Fruit fly (Drosophila melanogaster) whole organism, embryonic: ENCODE data around the gene Rtca.

ENCODE experiments used
- ATbp ChIP-seq: fragments of 200-800 bp; sonication (Bioruptor generic); optimal IDR thresholded peaks from 2 replicates; lab custom pipeline; 2017; ENCODE audit warnings: missing biosample characterization, mild to moderate bottlenecking, missing genetic modification characterization, missing genetic modification reagents
- Abd-B ChIP-seq: fragments of 200-800 bp; sonication (Bioruptor generic); optimal IDR thresholded peaks from 2 replicates; lab custom pipeline; 2018; ENCODE audit warnings: missing biosample characterization, mild to moderate bottlenecking, missing genetic modification characterization, moderate library complexity
- Atf6 ChIP-seq: fragments of 200-800 bp; sonication (Bioruptor generic); IDR thresholded peaks from 2 replicates; pipeline ENCODE4 v1.3.6; 2022; ENCODE audit warnings: missing biosample characterization, missing genetic modification characterization
- BEAF-32 ChIP-seq: fragments of 200-800 bp; sonication (Bioruptor generic); optimal IDR thresholded peaks from 3 replicates; lab custom pipeline; 2017; ENCODE audit warnings: missing biosample characterization, missing genetic modification characterization, mild to moderate bottlenecking, moderate library complexity, missing genetic modification reagents
- CG1024 ChIP-seq: fragments of 200-800 bp; sonication (Bioruptor generic); IDR thresholded peaks from 2 replicates; pipeline ENCODE4 v1.3.6; 2022; ENCODE audit warnings: missing biosample characterization, missing genetic modification characterization
- CG10321 ChIP-seq: fragments of 200-800 bp; sonication (Bioruptor generic); IDR thresholded peaks from 2 replicates; pipeline ENCODE4 v1.3.6; 2022; ENCODE audit warnings: missing biosample characterization, missing genetic modification characterization
- CG13624 ChIP-seq: fragments of 200-800 bp; sonication (Bioruptor generic); optimal IDR thresholded peaks from 2 replicates; lab custom pipeline; 2016; ENCODE audit warnings: missing biosample characterization, missing genetic modification characterization
- CG14050 ChIP-seq: fragments of 200-800 bp; sonication (Bioruptor generic); IDR thresholded peaks from 3 replicates; pipeline ENCODE4 v1.3.6; 2022; ENCODE audit warnings: missing biosample characterization, missing genetic modification characterization
- CG15011 ChIP-seq: fragments of 200-800 bp; sonication (Bioruptor generic); optimal IDR thresholded peaks from 3 replicates; lab custom pipeline; 2018; ENCODE audit warnings: missing biosample characterization, mild to moderate bottlenecking, missing genetic modification characterization
- CG1602 ChIP-seq: fragments of 200-800 bp; sonication (Bioruptor generic); optimal IDR thresholded peaks from 3 replicates; lab custom pipeline; 2016; ENCODE audit warnings: missing biosample characterization, missing genetic modification characterization
- CG17186 ChIP-seq: fragments of 200-800 bp; sonication (Bioruptor generic); optimal IDR thresholded peaks from 3 replicates; lab custom pipeline; 2017; ENCODE audit warnings: missing biosample characterization, missing genetic modification reagents, missing genetic modification characterization
- CG1792 ChIP-seq: fragments of 200-800 bp; sonication (Bioruptor generic); optimal IDR thresholded peaks from 2 replicates; lab custom pipeline; 2016; ENCODE audit warnings: missing biosample characterization, missing genetic modification characterization
- CG18599 ChIP-seq: fragments of 200-800 bp; sonication (Bioruptor generic); optimal IDR thresholded peaks from 3 replicates; lab custom pipeline; 2017; ENCODE audit warnings: missing biosample characterization, missing genetic modification characterization, mild to moderate bottlenecking, moderate library complexity, missing genetic modification reagents
- CG2199 ChIP-seq: fragments of 200-800 bp; sonication (Bioruptor generic); IDR thresholded peaks from 3 replicates; pipeline ENCODE4 v1.3.6; 2022; ENCODE audit warnings: missing biosample characterization, missing genetic modification characterization
- CG42726 ChIP-seq: fragments of 200-800 bp; sonication (Bioruptor generic); IDR thresholded peaks from 2 replicates; pipeline ENCODE4 v1.3.6; 2022; ENCODE audit warnings: missing biosample characterization, missing genetic modification characterization; ENCODE audit not compliant: partially characterized antibody
- CG4328 ChIP-seq: fragments of 200-800 bp; sonication (Bioruptor generic); optimal IDR thresholded peaks from 3 replicates; lab custom pipeline; 2017; ENCODE audit warnings: missing biosample characterization, missing genetic modification reagents, missing genetic modification characterization
- CG43689 ChIP-seq: fragments of 200-800 bp; sonication (Bioruptor generic); IDR thresholded peaks from 2 replicates; pipeline ENCODE4 v1.3.6; 2022; ENCODE audit warnings: missing biosample characterization, missing genetic modification characterization
- CG4730 ChIP-seq: fragments of 200-800 bp; sonication (Bioruptor generic); IDR thresholded peaks from 2 replicates; pipeline ENCODE4 v1.3.6; 2022; ENCODE audit warnings: missing biosample characterization, missing genetic modification characterization
- CG6254 ChIP-seq: fragments of 200-800 bp; sonication (Bioruptor generic); optimal IDR thresholded peaks from 3 replicates; lab custom pipeline; 2017; ENCODE audit warnings: mild to moderate bottlenecking, missing biosample characterization, missing genetic modification reagents, missing genetic modification characterization
- CG6272 ChIP-seq: fragments of 200-800 bp; sonication (Bioruptor generic); IDR thresholded peaks from 2 replicates; pipeline ENCODE4 v1.3.6; 2022; ENCODE audit warnings: missing biosample characterization, missing genetic modification characterization
- CG8478 ChIP-seq: fragments of >200 bp; optimal IDR thresholded peaks from 2 replicates; lab custom pipeline; 2018
- CkIIα-i1 ChIP-seq: fragments of 200-800 bp; sonication (Bioruptor generic); IDR thresholded peaks from 2 replicates; pipeline ENCODE4 v1.3.6; 2022; ENCODE audit warnings: missing biosample characterization, missing genetic modification characterization
- CoRest ChIP-seq: fragments of 200-800 bp; sonication (Bioruptor generic); optimal IDR thresholded peaks from 3 replicates; lab custom pipeline; 2018; ENCODE audit warnings: missing biosample characterization, mild to moderate bottlenecking, missing genetic modification characterization, moderate library complexity
- Dbx ChIP-seq: fragments of 200-800 bp; sonication (Bioruptor generic); IDR thresholded peaks from 3 replicates; pipeline ENCODE4 v1.3.6; 2022; ENCODE audit warnings: missing biosample characterization, missing genetic modification characterization
- Dip2 ChIP-seq: fragments of 200-800 bp; sonication (Bioruptor generic); IDR thresholded peaks from 2 replicates; pipeline ENCODE4 v1.3.6; 2022; ENCODE audit warnings: missing biosample characterization, missing genetic modification characterization
- Dip3 ChIP-seq: fragments of 200-800 bp; sonication (Bioruptor generic); optimal IDR thresholded peaks from 3 replicates; lab custom pipeline; 2016; ENCODE audit warnings: missing biosample characterization, missing genetic modification characterization
- Doc3 ChIP-seq: fragments of 200-800 bp; sonication (Bioruptor generic); IDR thresholded peaks from 3 replicates; pipeline ENCODE4 v1.3.6; 2022; ENCODE audit warnings: missing biosample characterization, missing genetic modification characterization; ENCODE audit not compliant: partially characterized antibody
- Elba2 ChIP-seq: fragments of 200-800 bp; sonication (Bioruptor generic); optimal IDR thresholded peaks from 3 replicates; lab custom pipeline; 2016; ENCODE audit warnings: missing biosample characterization, missing genetic modification characterization
- Gsc ChIP-seq: fragments of 200-800 bp; sonication (Bioruptor generic); IDR thresholded peaks from 2 replicates; pipeline ENCODE4 v1.3.6; 2022; ENCODE audit warnings: missing biosample characterization, missing genetic modification characterization
- HLH4C ChIP-seq: fragments of 200-800 bp; sonication (Bioruptor generic); IDR thresholded peaks from 3 replicates; pipeline ENCODE4 v1.3.6; 2022; ENCODE audit warnings: missing biosample characterization, missing genetic modification characterization; ENCODE audit not compliant: partially characterized antibody
- Meics ChIP-seq: fragments of 200-800 bp; sonication (Bioruptor generic); optimal IDR thresholded peaks from 2 replicates; lab custom pipeline; 2017; ENCODE audit warnings: missing biosample characterization, mild to moderate bottlenecking, missing genetic modification characterization
- Poxn ChIP-seq: fragments of 200-800 bp; sonication (Bioruptor generic); IDR thresholded peaks from 2 replicates; pipeline ENCODE4 v1.3.6; 2022; ENCODE audit warnings: missing biosample characterization, missing genetic modification characterization
- Trl ChIP-seq, 3 experiments: fragments of >200 bp in 2 of 3; fragments of 200-800 bp in 1 of 3; sonication (Bioruptor generic) in 1 of 3; optimal IDR thresholded peaks; 2 replicates in 1 of 3; 3 replicates in 2 of 3; lab custom pipeline; 2016 to 2017; ENCODE audit warnings: missing biosample characterization in 1 of 3, missing genetic modification characterization in 1 of 3
- bbx ChIP-seq: fragments of 200-800 bp; sonication (Bioruptor generic); IDR thresholded peaks from 2 replicates; pipeline ENCODE4 v1.3.6; 2022; ENCODE audit warnings: missing biosample characterization, missing genetic modification characterization; ENCODE audit not compliant: partially characterized antibody
- bowl ChIP-seq: fragments of 200-800 bp; sonication (Bioruptor generic); IDR thresholded peaks from 2 replicates; pipeline ENCODE4 v1.3.6; 2022; ENCODE audit warnings: missing biosample characterization, missing genetic modification characterization
- corto ChIP-seq: fragments of 200-800 bp; sonication (Bioruptor generic); optimal IDR thresholded peaks from 2 replicates; lab custom pipeline; 2016; ENCODE audit warnings: missing biosample characterization, mild to moderate bottlenecking, missing genetic modification characterization, moderate library complexity
- dan ChIP-seq: fragments of 200-800 bp; sonication (Bioruptor generic); IDR thresholded peaks from 2 replicates; pipeline ENCODE4 v1.3.6; 2022; ENCODE audit warnings: missing biosample characterization, missing genetic modification characterization
- dati ChIP-seq: fragments of 200-800 bp; sonication (Bioruptor generic); IDR thresholded peaks from 2 replicates; pipeline ENCODE4 v1.3.6; 2022; ENCODE audit warnings: missing biosample characterization, missing genetic modification characterization
- emc ChIP-seq: fragments of 200-800 bp; sonication (Bioruptor generic); optimal IDR thresholded peaks from 2 replicates; lab custom pipeline; 2016; ENCODE audit warnings: missing biosample characterization, missing genetic modification characterization
- ewg ChIP-seq: fragments of 200-800 bp; sonication (Bioruptor generic); optimal IDR thresholded peaks from 3 replicates; lab custom pipeline; 2017; ENCODE audit warnings: mild to moderate bottlenecking, missing biosample characterization, missing genetic modification reagents, missing genetic modification characterization
- fu2 ChIP-seq: fragments of 200-800 bp; sonication (Bioruptor generic); optimal IDR thresholded peaks from 2 replicates; lab custom pipeline; 2016; ENCODE audit warnings: missing biosample characterization, missing genetic modification characterization
- grn ChIP-seq: fragments of 200-800 bp; sonication (Bioruptor generic); optimal IDR thresholded peaks from 3 replicates; lab custom pipeline; 2017; ENCODE audit warnings: missing biosample characterization, missing genetic modification characterization
- gsb ChIP-seq: fragments of 200-800 bp; sonication (Bioruptor generic); IDR thresholded peaks from 2 replicates; pipeline ENCODE4 v1.3.6; 2022; ENCODE audit warnings: missing biosample characterization, missing genetic modification characterization
- hth ChIP-seq: fragments of >200 bp; optimal IDR thresholded peaks from 2 replicates; lab custom pipeline; 2017; ENCODE audit warnings: inconsistent platforms
- ind ChIP-seq: fragments of 200-800 bp; sonication (Bioruptor generic); optimal IDR thresholded peaks from 3 replicates; lab custom pipeline; 2016; ENCODE audit warnings: missing biosample characterization, missing genetic modification characterization
- jing ChIP-seq: fragments of 200-800 bp; sonication (Bioruptor generic); optimal IDR thresholded peaks from 2 replicates; lab custom pipeline; 2018; ENCODE audit warnings: missing biosample characterization, mild to moderate bottlenecking, missing genetic modification characterization
- lab ChIP-seq: fragments of 200-800 bp; sonication (Bioruptor generic); optimal IDR thresholded peaks from 3 replicates; lab custom pipeline; 2017; ENCODE audit warnings: missing biosample characterization, missing genetic modification characterization, mild to moderate bottlenecking, moderate library complexity, missing genetic modification reagents
- rib ChIP-seq: fragments of 200-800 bp; sonication (Bioruptor generic); IDR thresholded peaks from 2 replicates; pipeline ENCODE4 v1.3.6; 2022; ENCODE audit warnings: missing biosample characterization, missing genetic modification characterization
- scrt ChIP-seq: fragments of 200-800 bp; sonication (Bioruptor generic); optimal IDR thresholded peaks from 2 replicates; lab custom pipeline; 2018; ENCODE audit warnings: missing biosample characterization, mild to moderate bottlenecking, missing genetic modification characterization, moderate library complexity
- sima ChIP-seq: fragments of 200-800 bp; sonication (Bioruptor generic); optimal IDR thresholded peaks from 2 replicates; lab custom pipeline; 2016; ENCODE audit warnings: missing biosample characterization, missing genetic modification characterization
- vnd ChIP-seq: fragments of 200-800 bp; sonication (Bioruptor generic); IDR thresholded peaks from 3 replicates; pipeline ENCODE4 v1.3.6; 2022; ENCODE audit warnings: missing biosample characterization, missing genetic modification characterization; ENCODE audit not compliant: partially characterized antibody
- yki ChIP-seq: fragments of >200 bp; optimal IDR thresholded peaks from 3 replicates; lab custom pipeline; 2018

Gene Rtca

DNA sequence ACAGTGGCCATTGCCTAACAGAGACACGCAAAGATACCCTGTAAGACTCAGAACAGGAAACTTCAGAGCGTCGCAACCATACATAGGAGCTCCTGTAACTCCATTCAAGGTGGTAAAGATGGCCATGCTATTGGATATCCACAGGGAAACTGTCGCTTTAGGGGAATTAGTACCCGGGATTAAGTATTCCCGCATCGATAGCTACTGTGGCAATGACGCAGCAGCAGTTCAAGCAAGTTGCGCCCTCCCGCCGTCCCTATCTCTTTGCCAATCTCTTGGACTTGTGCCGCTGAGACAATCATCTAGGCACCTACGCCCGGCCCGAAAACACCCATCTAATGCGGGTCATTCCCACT is 1.5 kb upstream of the Rtca start (continued):
- TF ChIP-seq CG14050 (no peak), corto (GFP tag; lab: Kevin White, UChicago) (no peak), CG6254 (GFP tag; lab: Kevin White, UChicago) (no peak), grn (GFP tag; lab: Kevin White, UChicago) (peak; percentile 56), Atf6 (GFP tag; lab: Robert Waterston, UW) (peak; percentile 79), CG10321 (GFP tag; lab: Robert Waterston, UW) (no peak), CG2199 (GFP tag; lab: Robert Waterston, UW) (peak; percentile 34; the same call in 1 of the 3 replicates), ATbp (GFP tag; lab: Kevin White, UChicago) (peak; percentile 46), CG1024 (GFP tag; lab: Robert Waterston, UW) (peak; percentile 39; the same call in 1 of the 2 replicates), Dip3 (GFP tag; lab: Kevin White, UChicago) (peak; percentile 52), CG18599 (GFP tag; lab: Kevin White, UChicago) (peak; percentile 80), Trl (optimal IDR thresholded peaks at IDR 0.05; lab: Kevin White, UChicago) (no peak), Trl (GFP tag; optimal IDR thresholded peaks at IDR 0.05; lab: Kevin White, UChicago) (peak; percentile 36), Dbx (GFP tag; lab: Robert Waterston, UW) (peak; percentile 76), fu2 (GFP tag; lab: Kevin White, UChicago) (peak; percentile 21), ewg (GFP tag; lab: Kevin White, UChicago) (peak; percentile 19), dati (GFP tag; lab: Robert Waterston, UW) (no peak), vnd (GFP tag; lab: Robert Waterston, UW) (no peak), ind (GFP tag; lab: Kevin White, UChicago) (peak; percentile 77), yki (lab: Kevin White, UChicago) (no peak), gsb (peak; percentile 50; the same call in 1 of the 2 replicates), hth (lab: Kevin White, UChicago) (no peak), sima (GFP tag; lab: Kevin White, UChicago) (no peak), HLH4C (GFP tag; lab: Robert Waterston, UW) (no peak), Gsc (0 out of 2 replicates have a peak, but pooled peaks have one; percentile 38), Abd-B (GFP tag; lab: Kevin White, UChicago) (peak; percentile 15), Poxn (peak; percentile 22; the same call in 1 of the 2 replicates), Doc3 (GFP tag; lab: Robert Waterston, UW) (no peak), CG6272 (peak; percentile 39; the same call in 1 of the 2 replicates), jing (no peak), CG42726 (no peak), bbx (GFP tag; lab: Robert Waterston, UW) (no peak), Dip2 (GFP tag; lab: Robert Waterston, UW) (no peak), BEAF-32 (no peak), CoRest (tag; lab: Kevin White, UChicago) (peak; percentile 54), bowl (no peak), CkIIα-i1 (GFP tag; lab: Robert Waterston, UW) (no peak), CG8478 (lab: Kevin White, UChicago) (no peak), lab (GFP tag; lab: Kevin White, UChicago) (peak; percentile 82), CG1602 (GFP tag; lab: Kevin White, UChicago) (peak; percentile 14), scrt (peak; percentile 43), CG15011 (GFP tag; lab: Kevin White, UChicago) (no peak), rib (GFP tag; lab: Robert Waterston, UW) (peak; percentile 74), CG13624 (GFP tag; lab: Kevin White, UChicago) (peak; percentile 76), Meics (peak; percentile 77), Elba2 (no peak), CG43689 (GFP tag; lab: Robert Waterston, UW) (no peak), CG4730 (GFP tag; lab: Robert Waterston, UW) (peak; percentile 51), CG1792 (GFP tag; lab: Kevin White, UChicago) (peak; percentile 25), emc (GFP tag; lab: Kevin White, UChicago) (peak; percentile 16), CG4328 (GFP tag; lab: Kevin White, UChicago) (peak; percentile 57), dan (no peak), CG17186 (no peak)
